Worm (Caenorhabditis elegans) whole organism, mixed stage, embryonic: ENCODE results near the gene F23B12.7.

Experiments used
- bed-3 ChIP-seq: fragments of 200-800 bp; sonication (Bioruptor generic); optimal IDR thresholded peaks from 3 replicates; lab custom pipeline; 2018; ENCODE audit warnings: mild to moderate bottlenecking, missing genetic modification characterization, moderate library complexity, missing compliant biosample characterization
- ces-1 ChIP-seq: fragments of 150-350 bp; optimal IDR thresholded peaks from 2 replicates; lab custom pipeline; 2014; ENCODE audit warnings: missing biosample characterization, missing genetic modification reagents, missing genetic modification characterization
- cnd-1 ChIP-seq: fragments of 200-800 bp; sonication (Bioruptor generic); optimal IDR thresholded peaks from 2 replicates; lab custom pipeline; 2018; ENCODE audit warnings: mild to moderate bottlenecking, missing genetic modification characterization, missing compliant biosample characterization
- elt-1 ChIP-seq: sonication (generic microtip); optimal IDR thresholded peaks from 2 replicates; lab custom pipeline; 2017; ENCODE audit warnings: missing genetic modification characterization, mild to moderate bottlenecking, missing compliant biosample characterization, antibody characterized with exemption, moderate library complexity, borderline replicate concordance; ENCODE audit not compliant: insufficient read depth
- lin-13 ChIP-seq: fragments of 150-350 bp; optimal IDR thresholded peaks from 2 replicates; lab custom pipeline; 2014; ENCODE audit warnings: missing biosample characterization, missing genetic modification characterization
- lsy-2 ChIP-seq: fragments of 150-350 bp; optimal IDR thresholded peaks from 2 replicates; lab custom pipeline; 2014; ENCODE audit warnings: missing biosample characterization, missing genetic modification characterization
- nhr-12 ChIP-seq: fragments of 150-350 bp; optimal IDR thresholded peaks from 2 replicates; lab custom pipeline; 2014; ENCODE audit warnings: missing biosample characterization, missing genetic modification characterization
- nhr-237 ChIP-seq: fragments of 150-350 bp; optimal IDR thresholded peaks from 2 replicates; lab custom pipeline; 2014; ENCODE audit warnings: missing biosample characterization, missing genetic modification characterization
- nhr-28 ChIP-seq: fragments of 150-350 bp; optimal IDR thresholded peaks from 2 replicates; lab custom pipeline; 2014; ENCODE audit warnings: missing biosample characterization, missing genetic modification characterization
- nhr-76 ChIP-seq: sonication (generic microtip); optimal IDR thresholded peaks from 2 replicates; lab custom pipeline; 2017; ENCODE audit warnings: missing biosample characterization, missing genetic modification characterization
- unc-120 ChIP-seq: sonication (generic microtip); optimal IDR thresholded peaks from 2 replicates; lab custom pipeline; 2017; ENCODE audit warnings: missing genetic modification characterization, missing compliant biosample characterization; ENCODE audit not compliant: poor library complexity, severe bottlenecking
- unc-39 ChIP-seq: fragments of 150-350 bp; optimal IDR thresholded peaks from 2 replicates; lab custom pipeline; 2014; ENCODE audit warnings: missing biosample characterization, missing genetic modification characterization
- unc-62 ChIP-seq: fragments of 150-350 bp; optimal IDR thresholded peaks from 2 replicates; lab custom pipeline; 2014; ENCODE audit warnings: missing biosample characterization, missing genetic modification reagents, missing genetic modification characterization

DNA sequence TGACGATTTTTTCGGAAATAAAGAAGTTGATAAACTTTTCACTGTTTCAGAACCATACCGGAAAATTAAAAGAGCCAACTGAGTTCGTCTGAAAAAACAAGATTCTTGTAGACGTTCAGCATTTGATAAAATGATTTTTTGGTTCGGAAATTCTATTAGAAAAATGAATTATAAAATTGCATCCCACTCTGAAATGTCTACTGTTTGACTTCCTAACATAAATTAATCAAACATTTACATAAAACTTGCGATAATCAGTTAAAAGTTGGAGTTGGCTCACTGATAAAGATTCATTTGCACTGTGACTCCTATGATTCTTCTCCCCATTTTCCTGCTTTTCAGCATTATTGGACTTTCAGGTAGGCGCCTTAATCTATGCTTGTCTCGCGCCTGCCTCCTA is 19.4 kb downstream of the F23B12.7 start, which contains the start of gene clec-57:
- no peak for TF ChIP-seq ces-1 (GFP tag; lab: Kevin White, UChicago)
- TF ChIP-seq lsy-2 (tag; lab: Kevin White, UChicago) = no peak
- no peak for TF ChIP-seq unc-62
- TF ChIP-seq nhr-28 (tag; lab: Kevin White, UChicago) = no peak
- TF ChIP-seq bed-3 (GFP tag; lab: Kevin White, UChicago) = no peak
- TF ChIP-seq elt-1 (tag; lab: Kevin White, UChicago) = no peak
- no peak for TF ChIP-seq nhr-237 (tag; lab: Kevin White, UChicago)
- TF ChIP-seq lin-13 = no peak
- TF ChIP-seq unc-39 (tag; lab: Kevin White, UChicago) = no peak
- TF ChIP-seq nhr-12 = no peak
- TF ChIP-seq cnd-1 (tag; lab: Kevin White, UChicago) = no peak
- no peak for TF ChIP-seq unc-120 (tag; lab: Kevin White, UChicago)
- TF ChIP-seq nhr-76 (tag; lab: Kevin White, UChicago) = no peak
